Worm (Caenorhabditis elegans) whole organism, early embryonic: Measurements from ENCODE around the gene C49H3.16.

Experiments
- B0310.2 ChIP-seq: sonication (generic microtip); optimal IDR thresholded peaks from 2 replicates; lab custom pipeline; 2016; ENCODE audit warnings: mild to moderate bottlenecking, missing genetic modification characterization, missing compliant biosample characterization
- F13C5.2 ChIP-seq: sonication (generic microtip); optimal IDR thresholded peaks from 2 replicates; lab custom pipeline; 2017; ENCODE audit warnings: mild to moderate bottlenecking, missing genetic modification characterization, inconsistent platforms, missing compliant biosample characterization
- ama-1 ChIP-seq: fragments of 150-350 bp; optimal IDR thresholded peaks from 2 replicates; lab custom pipeline; 2014
- ceh-13 ChIP-seq: fragments of 200-800 bp; sonication (Bioruptor generic); optimal IDR thresholded peaks from 2 replicates; lab custom pipeline; 2018; ENCODE audit warnings: mild to moderate bottlenecking, missing genetic modification characterization, missing compliant biosample characterization
- ceh-36 ChIP-seq: sonication (generic microtip); optimal IDR thresholded peaks from 2 replicates; lab custom pipeline; 2016; ENCODE audit warnings: missing genetic modification characterization, inconsistent platforms, missing compliant biosample characterization
- ets-7 ChIP-seq: sonication (generic microtip); optimal IDR thresholded peaks from 2 replicates; lab custom pipeline; 2016; ENCODE audit warnings: missing genotype, missing genetic modification characterization, missing compliant biosample characterization
- flt-1 ChIP-seq: fragments of 200-800 bp; sonication (Bioruptor generic); IDR thresholded peaks from 2 replicates; pipeline ENCODE4 v1.3.6; 2022; ENCODE audit warnings: missing genetic modification characterization, missing compliant biosample characterization
- pes-1 ChIP-seq: fragments of 200-800 bp; sonication (Bioruptor generic); IDR thresholded peaks from 2 replicates; pipeline ENCODE4 v1.3.6; 2022; ENCODE audit warnings: missing genetic modification reagents, missing genetic modification characterization, missing compliant biosample characterization
- scrt-1 ChIP-seq: fragments of 200-800 bp; sonication (Bioruptor generic); IDR thresholded peaks from 2 replicates; pipeline ENCODE4 v1.3.6; 2022; ENCODE audit warnings: missing genetic modification characterization, missing compliant biosample characterization
- tbx-11 ChIP-seq: fragments of 200-800 bp; sonication (Bioruptor generic); IDR thresholded peaks from 2 replicates; pipeline ENCODE4 v1.3.6; 2022; ENCODE audit warnings: missing genetic modification characterization, missing compliant biosample characterization
- tbx-37 ChIP-seq: fragments of 200-800 bp; sonication (Bioruptor generic); conservative IDR thresholded peaks from 2 replicates; pipeline ENCODE4 v1.3.6; 2022; ENCODE audit warnings: missing genetic modification reagents, missing genetic modification characterization, missing compliant biosample characterization
- tra-4 ChIP-seq: sonication (generic microtip); optimal IDR thresholded peaks from 2 replicates; lab custom pipeline; 2017; ENCODE audit warnings: missing genetic modification characterization, missing compliant biosample characterization

Gene C49H3.16

ce11 chrIV:7961889-7962342, 41.7 kb downstream of the C49H3.16 start:
- TF ChIP-seq ceh-36 (no peak), F13C5.2 (no peak)

- no peak for TF ChIP-seq B0310.2 (tag; lab: Kevin White, UChicago)
- TF ChIP-seq flt-1, result no peak
- no peak for TF ChIP-seq scrt-1 (GFP tag; lab: Robert Waterston, UW)
- TF ChIP-seq tra-4 (tag; lab: Kevin White, UChicago), result no peak
- no peak for TF ChIP-seq ets-7 (tag; lab: Kevin White, UChicago)
- TF ChIP-seq ceh-13 (GFP tag; lab: Kevin White, UChicago), result no peak
- TF ChIP-seq tbx-11, result no peak
- TF ChIP-seq pes-1 (GFP tag; lab: Robert Waterston, UW), result no peak
- TF ChIP-seq ama-1 (lab: Kevin White, UChicago), result no peak
- no peak for TF ChIP-seq F13C5.2
- no peak for TF ChIP-seq tbx-37 (GFP tag; lab: Robert Waterston, UW)
Measured at ce11 chrIV:7967006-7967405, 46.8 kb downstream of the C49H3.16 start, which contains the start of gene F57H12.5. F57H12.5 (plus strand) TSS chrIV:7967306.
